Worm (Caenorhabditis elegans) whole organism, L1 larva: ENCODE measurements around the gene C32D5.11.

Source experiments
- C34B4.2 ChIP-seq: sonication (generic microtip); optimal IDR thresholded peaks from 2 replicates; lab custom pipeline; 2017; ENCODE audit warnings: mild to moderate bottlenecking, missing genetic modification characterization, missing compliant biosample characterization
- F16B12.6 ChIP-seq: fragments of 150-350 bp; optimal IDR thresholded peaks from 2 replicates; lab custom pipeline; 2014; ENCODE audit warnings: missing biosample characterization, missing genetic modification characterization
- Y116A8C.19 ChIP-seq: sonication (generic microtip); optimal IDR thresholded peaks from 2 replicates; lab custom pipeline; 2016; ENCODE audit warnings: missing compliant biosample characterization, missing genetic modification characterization, borderline replicate concordance
- aha-1 ChIP-seq: fragments of 150-350 bp; optimal IDR thresholded peaks from 2 replicates; lab custom pipeline; 2014; ENCODE audit warnings: missing biosample characterization, missing genetic modification characterization
- ceh-8 ChIP-seq: fragments of 200-800 bp; sonication (Bioruptor generic); optimal IDR thresholded peaks from 2 replicates; lab custom pipeline; 2018; ENCODE audit warnings: mild to moderate bottlenecking, missing genetic modification characterization, moderate library complexity, missing compliant biosample characterization
- ceh-88 ChIP-seq: fragments of 200-800 bp; sonication (Bioruptor generic); IDR thresholded peaks from 2 replicates; pipeline ENCODE4 v1.3.6; 2022; ENCODE audit warnings: missing genetic modification characterization, missing compliant biosample characterization
- ceh-90 ChIP-seq: sonication (generic microtip); optimal IDR thresholded peaks from 2 replicates; lab custom pipeline; 2016; ENCODE audit warnings: missing genetic modification characterization, missing compliant biosample characterization
- ces-1 ChIP-seq: fragments of 150-350 bp; optimal IDR thresholded peaks from 2 replicates; lab custom pipeline; 2014; ENCODE audit warnings: missing biosample characterization, missing genetic modification reagents, missing genetic modification characterization
- dpl-1 ChIP-seq, 3 experiments: fragments of 150-350 bp in 2 of 3; sonication (generic microtip) in 1 of 3; optimal IDR thresholded peaks; 2 replicates each; lab custom pipeline; 2014 to 2017; ENCODE audit warnings: missing biosample characterization in 3 of 3, missing genetic modification characterization in 3 of 3, missing genetic modification reagents in 3 of 3
- efl-1 ChIP-seq, 4 experiments: fragments of 150-350 bp; optimal IDR thresholded peaks in 3 of 4; peaks in 1 of 4; 1 replicate in 1 of 4; 2 replicates in 3 of 4; lab custom pipeline; 2014; ENCODE audit warnings: missing biosample characterization in 2 of 4, missing genetic modification characterization in 2 of 4, missing genetic modification reagents in 2 of 4
- egl-13 ChIP-seq: sonication (generic microtip); optimal IDR thresholded peaks from 2 replicates; lab custom pipeline; 2016; ENCODE audit warnings: missing genotype, missing genetic modification reagents, missing genetic modification characterization, missing compliant biosample characterization
- elt-2 ChIP-seq: sonication (generic microtip); optimal IDR thresholded peaks from 2 replicates; lab custom pipeline; 2016; ENCODE audit warnings: missing genetic modification characterization, mild to moderate bottlenecking, inconsistent platforms, missing compliant biosample characterization, missing genetic modification reagents
- grh-1 ChIP-seq: fragments of 200-800 bp; sonication (Bioruptor generic); IDR thresholded peaks from 2 replicates; pipeline ENCODE4 v1.3.6; 2022; ENCODE audit warnings: missing genetic modification reagents, missing genetic modification characterization, missing compliant biosample characterization
- hlh-4 ChIP-seq: sonication (generic microtip); optimal IDR thresholded peaks from 2 replicates; lab custom pipeline; 2016; ENCODE audit warnings: mild to moderate bottlenecking, missing genetic modification characterization, missing compliant biosample characterization
- hpl-2 ChIP-seq: fragments of 150-350 bp; optimal IDR thresholded peaks from 2 replicates; lab custom pipeline; 2014; ENCODE audit warnings: missing biosample characterization, missing genetic modification reagents, missing genetic modification characterization
- jun-1 ChIP-seq: fragments of 150-350 bp; optimal IDR thresholded peaks from 2 replicates; lab custom pipeline; 2014; ENCODE audit warnings: missing biosample characterization, missing genetic modification reagents, missing genetic modification characterization
- lin-35 ChIP-seq, 2 experiments: fragments of 150-350 bp; optimal IDR thresholded peaks; 2 replicates each; lab custom pipeline; 2014; ENCODE audit warnings: missing biosample characterization in 2 of 2, missing genetic modification characterization in 2 of 2, missing genetic modification reagents in 2 of 2
- lin-39 ChIP-seq: fragments of 150-350 bp; optimal IDR thresholded peaks from 2 replicates; lab custom pipeline; 2014; ENCODE audit warnings: missing biosample characterization, missing genetic modification reagents, missing genetic modification characterization
- lir-3 ChIP-seq: sonication (generic microtip); optimal IDR thresholded peaks from 2 replicates; lab custom pipeline; 2016; ENCODE audit warnings: mild to moderate bottlenecking, missing genetic modification characterization, moderate library complexity, missing compliant biosample characterization; ENCODE audit not compliant: poor library complexity
- lsy-2 ChIP-seq, 2 experiments: fragments of 150-350 bp; optimal IDR thresholded peaks; 2 replicates each; lab custom pipeline; 2014; ENCODE audit warnings: missing biosample characterization in 2 of 2, missing genetic modification characterization in 2 of 2
- mab-9 ChIP-seq: fragments of 200-800 bp; sonication (Bioruptor generic); IDR thresholded peaks from 2 replicates; pipeline ENCODE4 v1.3.6; 2022; ENCODE audit warnings: missing genetic modification reagents, missing genetic modification characterization, missing compliant biosample characterization
- nhr-12 ChIP-seq: sonication (generic microtip); optimal IDR thresholded peaks from 2 replicates; lab custom pipeline; 2017; ENCODE audit warnings: missing biosample characterization, missing genetic modification characterization
- nhr-19 ChIP-seq: fragments of 200-800 bp; sonication (Bioruptor generic); conservative IDR thresholded peaks from 2 replicates; pipeline ENCODE4 v1.3.6; 2022; ENCODE audit warnings: missing genetic modification characterization, missing compliant biosample characterization
- nhr-237 ChIP-seq: fragments of 150-350 bp; optimal IDR thresholded peaks from 2 replicates; lab custom pipeline; 2014; ENCODE audit warnings: missing biosample characterization, missing genetic modification characterization
- nhr-47 ChIP-seq: sonication (generic microtip); optimal IDR thresholded peaks from 2 replicates; lab custom pipeline; 2016; ENCODE audit warnings: mild to moderate bottlenecking, missing genetic modification characterization, moderate library complexity, missing compliant biosample characterization
- nhr-77 ChIP-seq: fragments of 150-350 bp; optimal IDR thresholded peaks from 2 replicates; lab custom pipeline; 2014; ENCODE audit warnings: missing biosample characterization, missing genetic modification characterization
- rnt-1 ChIP-seq: sonication (generic microtip); optimal IDR thresholded peaks from 2 replicates; lab custom pipeline; 2016; ENCODE audit warnings: mild to moderate bottlenecking, missing genetic modification characterization, moderate library complexity, missing compliant biosample characterization
- skn-1 ChIP-seq: fragments of 150-350 bp; optimal IDR thresholded peaks from 2 replicates; lab custom pipeline; 2014; ENCODE audit warnings: missing biosample characterization, missing genetic modification characterization
- snu-23 ChIP-seq: sonication (generic microtip); optimal IDR thresholded peaks from 2 replicates; lab custom pipeline; 2016; ENCODE audit warnings: missing genetic modification characterization, missing compliant biosample characterization
- sox-4 ChIP-seq: sonication (generic microtip); optimal IDR thresholded peaks from 2 replicates; lab custom pipeline; 2016; ENCODE audit warnings: missing genetic modification characterization, missing compliant biosample characterization
- sup-37 ChIP-seq: fragments of 200-800 bp; sonication (Bioruptor generic); optimal IDR thresholded peaks from 2 replicates; lab custom pipeline; 2018; ENCODE audit warnings: mild to moderate bottlenecking, missing genetic modification characterization, missing compliant biosample characterization
- tlp-1 ChIP-seq: fragments of 150-350 bp; optimal IDR thresholded peaks from 2 replicates; lab custom pipeline; 2014; ENCODE audit warnings: missing biosample characterization, missing genetic modification characterization
- unc-130 ChIP-seq: fragments of 150-350 bp; optimal IDR thresholded peaks from 2 replicates; lab custom pipeline; 2017; ENCODE audit warnings: missing biosample characterization, missing genetic modification characterization, inconsistent platforms
- vab-15 ChIP-seq: sonication (generic microtip); optimal IDR thresholded peaks from 2 replicates; lab custom pipeline; 2017; ENCODE audit warnings: missing genotype, mild to moderate bottlenecking, missing genetic modification characterization, missing compliant biosample characterization
- xbp-1 ChIP-seq: sonication (generic microtip); optimal IDR thresholded peaks from 2 replicates; lab custom pipeline; 2016; ENCODE audit warnings: missing genetic modification characterization, missing compliant biosample characterization
- zag-1 ChIP-seq: fragments of 150-350 bp; optimal IDR thresholded peaks from 2 replicates; lab custom pipeline; 2014; ENCODE audit warnings: missing biosample characterization, missing genetic modification characterization
- zip-4 ChIP-seq: fragments of 200-800 bp; sonication (Bioruptor generic); optimal IDR thresholded peaks from 2 replicates; lab custom pipeline; 2018; ENCODE audit warnings: mild to moderate bottlenecking, missing genetic modification characterization, moderate library complexity, missing compliant biosample characterization

The C32D5.11 gene

DNA sequence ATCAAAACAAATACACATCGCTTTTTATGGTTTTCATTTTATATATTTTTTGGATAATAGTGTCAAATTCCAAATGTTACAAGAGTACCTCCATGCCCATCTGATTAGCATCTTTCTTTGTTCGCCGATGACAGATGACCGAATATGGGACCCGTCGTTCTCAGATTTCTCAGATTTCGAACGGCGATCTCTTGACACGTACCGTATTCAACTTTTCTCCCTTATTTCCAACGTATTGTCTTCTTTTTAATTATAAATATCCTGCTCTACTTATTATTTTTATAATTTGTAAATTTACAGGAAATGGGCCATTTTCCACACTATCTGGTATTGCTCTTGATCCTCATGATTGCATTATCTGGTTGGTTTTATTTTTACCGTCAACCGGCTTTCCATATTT, 43.2 kb upstream of the C32D5.11 start, which contains the start of gene zig-10:
TSS of gene zig-10 (plus strand) at position 301 of the 400 bp plus-strand sequence.
- TF ChIP-seq snu-23 (GFP tag; lab: Kevin White, UChicago) (no peak), ces-1 (GFP tag; lab: Kevin White, UChicago) (no peak), efl-1 (optimal IDR thresholded peaks at IDR 0.05; lab: Kevin White, UChicago) (no peak), efl-1 (GFP tag; optimal IDR thresholded peaks at IDR 0.05 in 1 of 2; lab: Kevin White, UChicago) (no peak), ceh-88 (no peak), hlh-4 (tag; lab: Kevin White, UChicago) (no peak), aha-1 (no peak), nhr-12 (no peak)
- TF ChIP-seq, all 84 proteins: peak for 0

- TF ChIP-seq rnt-1, result peak; percentile 24
- no peak for TF ChIP-seq F16B12.6 (tag; lab: Kevin White, UChicago)
- TF ChIP-seq, all 84 proteins: peak for 1
These were observed 38.8 kb upstream of the C32D5.11 start for ce11 chrII:6394037-6394436.

DNA sequence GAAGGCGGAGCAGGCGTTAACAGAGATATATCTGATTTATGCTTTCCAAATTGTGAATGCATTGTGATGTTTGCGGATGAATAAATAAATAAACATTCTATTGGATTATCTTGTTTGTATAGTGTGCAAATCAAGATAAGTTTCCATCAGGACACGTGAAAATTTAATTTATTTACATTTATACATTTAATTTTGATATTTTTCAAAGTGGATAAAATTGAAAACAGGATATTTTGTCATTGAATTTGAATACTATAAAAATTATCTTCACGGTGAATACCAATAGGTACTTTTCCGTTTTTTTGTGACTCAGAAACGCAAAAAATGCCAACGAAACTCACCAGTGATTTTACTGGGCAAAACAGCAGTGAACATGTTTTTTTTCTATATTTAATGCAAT, 35.9 kb upstream of the C32D5.11 start, which contains the start of gene F58F12.3:
TSS of gene F58F12.3 (minus strand) at position 101 of the 400 bp plus-strand sequence.
- TF ChIP-seq nhr-237 (no peak), efl-1 (optimal IDR thresholded peaks at IDR 0.05; lab: Kevin White, UChicago) (no peak), efl-1 (GFP tag; optimal IDR thresholded peaks at IDR 0.05 in 1 of 2; lab: Kevin White, UChicago) (no peak), elt-2 (no peak), xbp-1 (tag; lab: Kevin White, UChicago) (no peak), tlp-1 (tag; lab: Kevin White, UChicago) (no peak), sox-4 (tag; lab: Kevin White, UChicago) (no peak), nhr-77 (tag; lab: Kevin White, UChicago) (no peak), ceh-90 (tag; lab: Kevin White, UChicago) (no peak), skn-1 (tag; lab: Kevin White, UChicago) (no peak), vab-15 (tag; lab: Kevin White, UChicago) (no peak), zip-4 (GFP tag; lab: Kevin White, UChicago) (no peak), nhr-47 (tag; lab: Kevin White, UChicago) (no peak), sup-37 (GFP tag; lab: Kevin White, UChicago) (no peak)
- TF ChIP-seq, all 84 proteins: peak for 0

ce11 chrII:6387937-6388336, 32.7 kb upstream of the C32D5.11 start, which contains the start of gene F58F12.2:
F58F12.2 (minus strand) TSS chrII:6388037.
- TF ChIP-seq nhr-19 (no peak), C34B4.2 (tag; lab: Kevin White, UChicago) (no peak), lin-39 (tag; lab: Kevin White, UChicago) (no peak), ceh-90 (tag; lab: Kevin White, UChicago) (no peak), egl-13 (tag; lab: Kevin White, UChicago) (no peak), lsy-2 (tag; optimal IDR thresholded peaks at IDR 0.05; lab: Kevin White, UChicago) (no peak), grh-1 (no peak), Y116A8C.19 (tag; lab: Kevin White, UChicago) (no peak), nhr-77 (tag; lab: Kevin White, UChicago) (no peak), elt-2 (no peak), mab-9 (GFP tag; lab: Robert Waterston, UW) (no peak), hpl-2 (GFP tag; lab: Kevin White, UChicago) (no peak), efl-1 (optimal IDR thresholded peaks at IDR 0.05; lab: Kevin White, UChicago) (no peak), efl-1 (GFP tag; optimal IDR thresholded peaks at IDR 0.05 in 1 of 2; lab: Kevin White, UChicago) (no peak), lin-35 (GFP tag; optimal IDR thresholded peaks at IDR 0.05; lab: Kevin White, UChicago) (no peak), zip-4 (GFP tag; lab: Kevin White, UChicago) (no peak), ceh-8 (no peak)

DNA sequence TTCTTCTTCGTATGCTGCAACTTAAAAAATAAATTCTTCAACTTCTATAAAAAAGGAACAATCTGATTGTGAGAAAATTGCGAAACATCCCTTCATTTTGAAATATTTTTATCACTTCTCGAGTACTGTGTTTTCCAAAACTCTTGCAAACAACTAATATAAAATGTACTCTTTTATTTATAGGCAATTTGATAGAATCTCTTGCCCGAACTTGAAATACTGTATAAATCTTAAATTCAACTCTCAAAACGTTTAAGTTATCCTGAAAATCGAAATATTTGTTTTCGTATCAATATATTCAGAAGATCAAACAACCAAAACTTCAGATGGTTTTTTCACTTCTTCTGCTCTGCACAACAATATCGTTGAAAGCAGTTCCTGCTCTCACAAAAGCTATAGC, 31.2 kb upstream of the C32D5.11 start, which contains the start of gene F58F12.4:
TSS of gene F58F12.4 (plus strand) at position 301 of the 400 bp plus-strand sequence.
- TF ChIP-seq aha-1 (no peak), sup-37 (GFP tag; lab: Kevin White, UChicago) (no peak), zag-1 (tag; lab: Kevin White, UChicago) (no peak), egl-13 (tag; lab: Kevin White, UChicago) (no peak), dpl-1 (GFP tag; optimal IDR thresholded peaks at IDR 0.05; lab: Kevin White, UChicago) (no peak), jun-1 (tag; lab: Kevin White, UChicago) (no peak), lir-3 (no peak), unc-130 (no peak)
